Fruit fly (Drosophila melanogaster) whole organism, adult: ENCODE data around the gene corolla.

Experiments
- CG1620 ChIP-seq: fragments of 200-800 bp; sonication (Bioruptor generic); optimal IDR thresholded peaks from 2 replicates; lab custom pipeline; 2016; ENCODE audit warnings: missing biosample characterization, missing genetic modification characterization
- CG5204 ChIP-seq: fragments of 200-800 bp; sonication (Bioruptor generic); optimal IDR thresholded peaks from 2 replicates; lab custom pipeline; 2016; ENCODE audit warnings: missing biosample characterization, missing genetic modification characterization
- Clk ChIP-seq: fragments of 200-800 bp; sonication (Bioruptor generic); optimal IDR thresholded peaks from 2 replicates; lab custom pipeline; 2017; ENCODE audit warnings: missing biosample characterization, missing genetic modification characterization
- Hr96 ChIP-seq: fragments of 200-800 bp; sonication (Bioruptor generic); optimal IDR thresholded peaks from 2 replicates; lab custom pipeline; 2016; ENCODE audit warnings: missing biosample characterization, missing genetic modification characterization
- Mnt ChIP-seq: fragments of 200-800 bp; sonication (Bioruptor generic); optimal IDR thresholded peaks from 2 replicates; lab custom pipeline; 2016; ENCODE audit warnings: missing biosample characterization, mild to moderate bottlenecking, missing genetic modification characterization
- cic ChIP-seq: fragments of 200-800 bp; sonication (Bioruptor generic); optimal IDR thresholded peaks from 2 replicates; lab custom pipeline; 2017; ENCODE audit warnings: missing biosample characterization, mild to moderate bottlenecking, missing genetic modification characterization, moderate library complexity
- kay ChIP-seq: fragments of 200-800 bp; sonication (Bioruptor generic); peaks from one replicate; lab custom pipeline; 2016; ENCODE audit warnings: missing biosample characterization, missing genetic modification characterization, borderline replicate concordance
- pad ChIP-seq: fragments of 200-800 bp; sonication (Bioruptor generic); optimal IDR thresholded peaks from 3 replicates; lab custom pipeline; 2017; ENCODE audit warnings: missing biosample characterization, missing genetic modification characterization, mild to moderate bottlenecking, moderate library complexity, missing genetic modification reagents

- no peak for TF ChIP-seq Clk (GFP tag; lab: Kevin White, UChicago)
- no peak for TF ChIP-seq pad
- no peak for TF ChIP-seq Hr96 (GFP tag; lab: Kevin White, UChicago)
- no peak for TF ChIP-seq cic
- no peak for TF ChIP-seq kay (GFP tag; lab: Kevin White, UChicago)
- no peak for TF ChIP-seq Mnt (GFP tag; lab: Kevin White, UChicago)
- TF ChIP-seq CG1620 (GFP tag; lab: Kevin White, UChicago), result no peak
- TF ChIP-seq CG5204 (GFP tag; lab: Kevin White, UChicago), result no peak
Measured at dm6 chrX:17582650-17583049, 49.2 kb downstream of the corolla start.
